Worm (Caenorhabditis elegans) whole organism, L1 larva: ENCODE data around the gene dod-21.

Experiments used
- elt-2 ChIP-seq: sonication (generic microtip); optimal IDR thresholded peaks from 2 replicates; lab custom pipeline; 2016; ENCODE audit warnings: missing genetic modification characterization, mild to moderate bottlenecking, inconsistent platforms, missing compliant biosample characterization, missing genetic modification reagents
- elt-3 ChIP-seq, 6 experiments: fragments of 150-350 bp in 1 of 6; sonication (generic microtip); optimal IDR thresholded peaks; 2 replicates each; lab custom pipeline; 2017 to 2018; ENCODE audit warnings: missing biosample characterization in 6 of 6, missing genetic modification characterization in 6 of 6, inconsistent platforms in 1 of 6
- lin-39 ChIP-seq: fragments of 150-350 bp; optimal IDR thresholded peaks from 2 replicates; lab custom pipeline; 2014; ENCODE audit warnings: missing biosample characterization, missing genetic modification reagents, missing genetic modification characterization
- lsy-2 ChIP-seq, 2 experiments: fragments of 150-350 bp; optimal IDR thresholded peaks; 2 replicates each; lab custom pipeline; 2014; ENCODE audit warnings: missing biosample characterization in 2 of 2, missing genetic modification characterization in 2 of 2
- mdl-1 ChIP-seq, 2 experiments: fragments of 150-350 bp; optimal IDR thresholded peaks; 2 replicates each; lab custom pipeline; 2014 to 2017; ENCODE audit warnings: missing biosample characterization in 2 of 2, missing genetic modification characterization in 2 of 2, inconsistent platforms in 1 of 2
- nhr-47 ChIP-seq: sonication (generic microtip); optimal IDR thresholded peaks from 2 replicates; lab custom pipeline; 2016; ENCODE audit warnings: mild to moderate bottlenecking, missing genetic modification characterization, moderate library complexity, missing compliant biosample characterization
- tbx-2 ChIP-seq: sonication (generic microtip); optimal IDR thresholded peaks from 2 replicates; lab custom pipeline; 2016; ENCODE audit warnings: missing genetic modification characterization, missing compliant biosample characterization

DNA sequence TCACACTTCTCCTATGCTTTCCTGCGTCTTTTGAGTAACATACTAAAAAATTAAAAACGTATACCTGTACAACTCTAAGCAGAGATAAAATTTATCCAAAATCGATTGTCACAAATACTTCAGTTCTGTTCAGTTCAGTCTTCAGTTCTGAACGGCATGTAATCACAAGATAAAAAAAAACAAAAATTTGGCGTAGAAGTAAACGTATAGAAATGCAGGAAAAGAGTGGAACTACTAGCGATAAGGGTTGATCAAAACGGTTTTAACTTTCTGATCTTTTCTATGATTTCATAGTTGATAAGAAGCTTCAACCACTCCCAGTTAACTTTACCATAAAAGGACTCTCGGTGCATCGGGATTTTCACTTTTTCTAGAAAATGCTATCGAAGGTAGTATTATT, 28.5 kb downstream of the dod-21 start, which contains the start of gene dod-22:
- no peak for TF ChIP-seq elt-3 (tag; optimal IDR thresholded peaks at IDR 0.05; lab: Kevin White, UChicago)
- TF ChIP-seq lsy-2 (tag; optimal IDR thresholded peaks at IDR 0.05; lab: Kevin White, UChicago), result no peak
- TF ChIP-seq mdl-1 (tag; optimal IDR thresholded peaks at IDR 0.05; lab: Kevin White, UChicago), result no peak
- TF ChIP-seq elt-2, result no peak
- TF ChIP-seq tbx-2 (tag; lab: Kevin White, UChicago), result no peak
- no peak for TF ChIP-seq nhr-47
- no peak for TF ChIP-seq lin-39
